Fruit fly (Drosophila melanogaster) whole organism, wandering third instar larva: ENCODE measurements around the gene FER.
A peak's percentile ranks its signal among the peaks of the same experiment; 100 is the strongest.

Experiments
- CG32264 ChIP-seq: fragments of 200-800 bp; sonication (Bioruptor generic); optimal IDR thresholded peaks from 2 replicates; lab custom pipeline; 2016; ENCODE audit warnings: missing biosample characterization, missing genetic modification characterization
- Hnf4 ChIP-seq: fragments of 200-800 bp; sonication (Bioruptor generic); optimal IDR thresholded peaks from 2 replicates; lab custom pipeline; 2016; ENCODE audit warnings: missing biosample characterization, mild to moderate bottlenecking, missing genetic modification characterization
- Jra ChIP-seq: sonication (Bioruptor generic); optimal IDR thresholded peaks from 2 replicates; lab custom pipeline; 2016; ENCODE audit warnings: missing biosample characterization, missing genetic modification characterization
- Myc ChIP-seq: fragments of >200 bp; optimal IDR thresholded peaks from 2 replicates; lab custom pipeline; 2017
- Vsx2 ChIP-seq: fragments of 200-300, 225-300 bp; sonication (Bioruptor generic); optimal IDR thresholded peaks from 2 replicates; lab custom pipeline; 2018; ENCODE audit warnings: missing biosample characterization, missing genetic modification characterization; ENCODE audit not compliant: partially characterized antibody
- dsf ChIP-seq: sonication (Bioruptor generic); optimal IDR thresholded peaks from 2 replicates; lab custom pipeline; 2016; ENCODE audit warnings: missing biosample characterization, missing genetic modification characterization, borderline replicate concordance
- ey ChIP-seq: fragments of 200-800 bp; sonication (Bioruptor generic); optimal IDR thresholded peaks from 2 replicates; lab custom pipeline; 2016; ENCODE audit warnings: missing biosample characterization, missing genetic modification characterization
- pan ChIP-seq: fragments of >200 bp; optimal IDR thresholded peaks from 2 replicates; lab custom pipeline; 2017
- psq ChIP-seq: fragments of 200-800 bp; sonication (Bioruptor generic); optimal IDR thresholded peaks from 3 replicates; lab custom pipeline; 2017; ENCODE audit warnings: missing biosample characterization, mild to moderate bottlenecking, missing genetic modification characterization, moderate library complexity
- sv ChIP-seq: fragments of 200-800 bp; sonication (Bioruptor generic); optimal IDR thresholded peaks from 3 replicates; lab custom pipeline; 2016; ENCODE audit warnings: missing biosample characterization, missing genetic modification characterization
- usp ChIP-seq: fragments of >200 bp; optimal IDR thresholded peaks from 2 replicates; lab custom pipeline; 2017; ENCODE audit warnings: missing biosample characterization, missing genetic modification characterization
- woc ChIP-seq: sonication (Bioruptor generic); optimal IDR thresholded peaks from 2 replicates; lab custom pipeline; 2016; ENCODE audit warnings: missing biosample characterization, mild to moderate bottlenecking, missing genetic modification characterization

DNA sequence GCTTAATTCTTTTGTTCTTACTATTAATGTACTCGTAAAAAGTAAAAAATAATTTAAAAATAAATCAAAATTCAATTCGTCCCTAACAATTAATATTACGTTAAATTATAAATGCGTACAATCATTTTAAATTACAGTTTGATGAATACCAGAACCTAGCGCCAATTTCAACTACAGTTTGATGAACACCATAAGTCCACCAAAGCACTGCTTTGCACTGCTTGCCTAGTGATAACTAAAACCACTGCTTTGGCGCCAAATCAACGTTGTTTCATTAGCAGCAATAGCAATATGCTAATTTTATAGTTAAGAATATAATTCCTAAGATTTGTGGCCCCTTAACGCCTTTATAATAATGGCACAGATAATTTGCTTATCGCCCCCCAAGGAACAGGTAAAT is 65.5 kb downstream of the FER start:
- no peak for TF ChIP-seq usp
- TF ChIP-seq pan (lab: Kevin White, UChicago): no peak
- TF ChIP-seq psq: no peak
- no peak for TF ChIP-seq Vsx2 (GFP tag; lab: Kevin White, UChicago)
- peak; percentile 91 for TF ChIP-seq Myc (lab: Kevin White, UChicago)
- no peak for TF ChIP-seq Hnf4 (GFP tag; lab: Kevin White, UChicago)
- no peak for TF ChIP-seq sv
- TF ChIP-seq CG32264 (GFP tag; lab: Kevin White, UChicago): no peak
- TF ChIP-seq Jra (GFP tag; lab: Kevin White, UChicago): no peak
- no peak for TF ChIP-seq woc
- TF ChIP-seq dsf (GFP tag; lab: Kevin White, UChicago): no peak
- no peak for TF ChIP-seq ey (GFP tag; lab: Kevin White, UChicago)
